Worm (Caenorhabditis elegans): ENCODE results near the gene set-1.

set-1 gene

DNA sequence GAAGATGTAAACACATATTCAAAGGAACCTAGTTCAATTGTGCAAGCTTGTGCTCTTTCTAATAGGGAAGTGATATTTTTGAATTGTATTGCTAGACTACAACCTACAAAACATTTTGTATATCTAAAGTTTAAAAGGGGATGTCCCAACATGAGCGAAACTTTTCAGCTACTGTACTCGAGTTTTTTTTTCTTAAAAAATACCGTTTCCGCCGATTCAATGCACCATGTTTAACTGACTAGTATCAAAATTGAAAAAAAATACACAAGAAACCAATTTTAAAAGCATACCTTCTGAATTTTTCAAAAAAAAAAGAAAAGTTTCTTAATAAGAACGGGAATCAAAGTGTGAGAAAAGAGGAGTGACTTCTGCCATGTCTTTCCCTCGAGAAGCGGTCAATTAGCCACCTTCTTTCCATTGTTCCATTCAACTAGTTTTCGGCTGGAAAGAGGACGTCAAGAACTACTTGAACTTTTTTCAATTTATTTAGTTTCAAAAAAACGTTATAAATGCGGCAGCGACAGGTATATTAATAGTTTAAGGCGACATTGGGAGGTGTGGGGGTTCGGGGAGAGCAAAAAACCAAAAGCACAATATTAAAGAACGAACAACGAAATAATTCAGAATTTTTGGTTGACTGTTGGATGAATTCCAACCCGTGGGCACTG, 36.7 kb downstream of the set-1 start, which contains the start of gene nas-4 (continued):
- no peak for TF ChIP-seq lin-39 (tag; optimal IDR thresholded peaks at IDR 0.05)
- TF ChIP-seq unc-55 (GFP tag; optimal IDR thresholded peaks at IDR 0.05), result peak; percentile 7
- no peak for TF ChIP-seq nhr-10 (tag; optimal IDR thresholded peaks at IDR 0.05)
- TF ChIP-seq elt-3 (tag; optimal IDR thresholded peaks at IDR 0.05), result no peak
- TF ChIP-seq egl-27 (tag; optimal IDR thresholded peaks at IDR 0.05), result no peak
- no peak for TF ChIP-seq mdl-1 (tag; optimal IDR thresholded peaks at IDR 0.05)
- TF ChIP-seq nhr-25 (tag; optimal IDR thresholded peaks at IDR 0.05), result peak; percentile 27
- TF ChIP-seq nhr-6 (tag; optimal IDR thresholded peaks at IDR 0.05), result peak; percentile 14
- TF ChIP-seq ceh-16 (tag; optimal IDR thresholded peaks at IDR 0.05), result no peak
- no peak for TF ChIP-seq C34F6.9 (tag; optimal IDR thresholded peaks at IDR 0.05)
- no peak for TF ChIP-seq nhr-237 (tag; optimal IDR thresholded peaks at IDR 0.05)
- no peak for TF ChIP-seq unc-62 (GFP tag; optimal IDR thresholded peaks at IDR 0.05)

DNA sequence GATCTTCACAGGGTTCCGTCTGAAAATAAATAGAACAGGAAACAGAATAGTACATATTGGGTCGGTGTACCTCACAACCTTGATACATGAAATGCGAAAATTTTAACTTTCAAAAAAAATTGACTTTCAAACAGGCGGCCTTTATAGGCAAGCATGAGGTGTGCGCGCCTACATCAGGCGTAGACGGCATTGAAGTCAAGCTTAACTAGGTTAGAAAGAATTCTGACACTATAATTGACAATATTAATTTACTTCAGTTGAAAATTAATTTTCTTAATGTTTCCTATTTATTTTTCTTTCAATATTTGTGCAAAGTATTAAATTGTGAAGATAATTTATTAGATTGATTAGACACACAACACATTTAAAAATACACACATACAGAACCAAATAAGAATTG, 40.3 kb downstream of the set-1 start, which contains the start of gene C05D11.5:
TSS of gene C05D11.5 (minus strand) at position 101 of the 400 bp plus-strand sequence.
- no peak for TF ChIP-seq lin-39 (tag; optimal IDR thresholded peaks at IDR 0.05)
- no peak for TF ChIP-seq nhr-77 (tag; optimal IDR thresholded peaks at IDR 0.05)
- no peak for TF ChIP-seq ZK546.5 (tag; optimal IDR thresholded peaks at IDR 0.05)
- TF ChIP-seq blmp-1 (tag; optimal IDR thresholded peaks at IDR 0.05; ENCODE audit: insufficient read depth), result no peak
- no peak for TF ChIP-seq snpc-4 (tag; optimal IDR thresholded peaks at IDR 0.05)
- no peak for TF ChIP-seq peb-1 (tag; optimal IDR thresholded peaks at IDR 0.05)
- no peak for TF ChIP-seq Y55F3AM.14 (GFP tag; optimal IDR thresholded peaks at IDR 0.05)
- TF ChIP-seq mab-5 (tag; optimal IDR thresholded peaks at IDR 0.05), result no peak
- no peak for TF ChIP-seq ztf-1 (GFP tag; conservative IDR thresholded peaks at IDR 0.05)
- TF ChIP-seq F13H6.1 (tag; optimal IDR thresholded peaks at IDR 0.05), result no peak

DNA sequence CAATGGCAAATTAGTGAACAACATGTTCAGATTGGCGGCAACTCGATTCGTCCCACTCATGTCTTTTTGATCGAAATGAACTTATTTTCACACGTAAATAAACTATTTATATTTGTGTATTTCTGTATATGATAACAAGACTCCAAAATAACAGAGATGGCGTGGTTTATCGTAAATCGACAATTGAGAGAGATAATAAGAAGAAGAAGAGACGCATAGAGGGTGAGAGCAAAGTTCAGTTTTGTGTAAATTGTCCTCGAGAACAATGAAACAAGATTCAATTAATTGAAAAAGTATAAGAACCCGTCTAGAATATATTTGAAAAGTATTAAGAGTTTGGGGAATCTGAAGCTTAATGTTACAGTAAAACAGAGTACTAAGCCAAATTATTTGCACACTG, 40.7 kb downstream of the set-1 start:
- TF ChIP-seq sma-9 (GFP tag; optimal IDR thresholded peaks at IDR 0.05), result peak; percentile 20
- TF ChIP-seq sma-9 (tag; optimal IDR thresholded peaks at IDR 0.05), result no peak
- TF ChIP-seq crh-2 (tag; optimal IDR thresholded peaks at IDR 0.05), result peak; percentile 39
- no peak for TF ChIP-seq nhr-129 (tag; optimal IDR thresholded peaks at IDR 0.05)
- TF ChIP-seq fos-1 (tag; optimal IDR thresholded peaks at IDR 0.05), result peak; percentile 3
- TF ChIP-seq zag-1 (tag; optimal IDR thresholded peaks at IDR 0.05), result no peak
- TF ChIP-seq C34F6.9 (tag; optimal IDR thresholded peaks at IDR 0.05), result no peak

DNA sequence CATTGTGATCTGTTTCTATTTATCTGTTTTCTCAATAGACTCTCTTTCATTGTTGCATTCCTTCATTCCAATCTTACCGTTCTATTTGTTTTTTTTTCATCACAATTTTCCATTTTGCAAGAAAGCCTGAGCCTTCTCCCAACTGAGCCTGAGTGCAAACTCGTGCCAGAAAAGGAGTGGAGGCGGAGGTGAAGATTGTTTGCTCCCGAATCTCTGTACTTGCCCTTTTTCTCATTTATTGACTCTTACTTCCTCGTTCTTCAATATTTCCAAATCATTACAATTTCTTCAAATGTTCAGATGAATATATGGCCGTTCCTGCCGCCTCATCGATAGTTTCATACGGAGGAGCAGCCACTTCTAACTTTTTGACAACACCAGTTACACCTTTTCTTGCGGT, 45.3 kb downstream of the set-1 start, which contains the start of gene let-756:
TSS of gene let-756 (plus strand) at position 301 of the 400 bp plus-strand sequence.
- TF ChIP-seq sem-4 (tag; optimal IDR thresholded peaks at IDR 0.05), result no peak
- no peak for TF ChIP-seq blmp-1 (tag; optimal IDR thresholded peaks at IDR 0.05; ENCODE audit: insufficient read depth)
- no peak for TF ChIP-seq nhr-12 (tag; optimal IDR thresholded peaks at IDR 0.05)
- no peak for TF ChIP-seq Y55F3AM.14 (GFP tag; optimal IDR thresholded peaks at IDR 0.05)
- no peak for TF ChIP-seq peb-1 (tag; optimal IDR thresholded peaks at IDR 0.05)
- TF ChIP-seq skn-1 (tag; optimal IDR thresholded peaks at IDR 0.05), result no peak
- no peak for TF ChIP-seq mab-5 (tag; optimal IDR thresholded peaks at IDR 0.05)
- no peak for TF ChIP-seq nhr-23 (tag; optimal IDR thresholded peaks at IDR 0.05)
- TF ChIP-seq mbf-1 (tag; optimal IDR thresholded peaks at IDR 0.05), result no peak
- no peak for TF ChIP-seq unc-39 (tag; optimal IDR thresholded peaks at IDR 0.05)
- no peak for TF ChIP-seq snpc-4 (tag; optimal IDR thresholded peaks at IDR 0.05)
- no peak for TF ChIP-seq ztf-11 (tag; optimal IDR thresholded peaks at IDR 0.05)

DNA sequence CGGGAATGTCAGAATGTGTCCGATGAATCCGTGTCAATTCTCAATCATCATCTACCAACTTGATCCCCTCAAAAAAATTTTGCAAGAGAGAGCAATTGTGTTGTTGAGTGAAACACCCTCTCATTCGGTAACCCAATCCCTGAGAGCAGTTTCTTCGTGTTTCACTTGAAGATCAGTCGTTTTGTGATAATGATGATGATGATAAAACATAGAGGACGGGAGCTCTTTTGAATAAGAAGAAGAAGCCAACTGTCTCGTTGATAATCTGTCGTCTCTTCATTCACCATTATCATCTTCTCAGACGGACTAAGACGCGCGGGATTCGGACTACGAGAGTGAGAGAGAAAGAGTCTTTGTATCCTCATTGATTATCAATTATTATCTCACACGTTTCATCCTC, 47.1 kb downstream of the set-1 start:
- no peak for TF ChIP-seq sma-3 (GFP tag; optimal IDR thresholded peaks at IDR 0.05)
- peak; percentile 37 for TF ChIP-seq mab-5 (tag; optimal IDR thresholded peaks at IDR 0.05)
- peak; percentile 58 for TF ChIP-seq F13H6.1 (tag; optimal IDR thresholded peaks at IDR 0.05)
- TF ChIP-seq ztf-4 (tag; optimal IDR thresholded peaks at IDR 0.05), result peak; percentile 44
- TF ChIP-seq lsy-2 (tag; optimal IDR thresholded peaks at IDR 0.05), result peak in 1 of 2 experiments; percentile 47
- no peak for TF ChIP-seq fos-1 (tag; optimal IDR thresholded peaks at IDR 0.05)
- TF ChIP-seq lin-39 (tag; optimal IDR thresholded peaks at IDR 0.05), result peak; percentile 13
- peak; percentile 10 for TF ChIP-seq C34F6.9 (tag; optimal IDR thresholded peaks at IDR 0.05)
- TF ChIP-seq ztf-1 (GFP tag; conservative IDR thresholded peaks at IDR 0.05), result no peak
- peak; percentile 30 for TF ChIP-seq sma-9 (GFP tag; optimal IDR thresholded peaks at IDR 0.05)
- TF ChIP-seq sma-9 (tag; optimal IDR thresholded peaks at IDR 0.05), result no peak
- peak; percentile 41 for TF ChIP-seq nhr-129 (tag; optimal IDR thresholded peaks at IDR 0.05)
- peak; percentile 3 for TF ChIP-seq lin-13 (GFP tag; optimal IDR thresholded peaks at IDR 0.05)

Measured in whole organism, L2 larva.